Worm (Caenorhabditis elegans): ENCODE measurements around the gene Y17G9A.2.

ce11 chrIV:4861449-4861848, 5.4 kb upstream of the Y17G9A.2 start, which contains the start of the genes Y17G9A.4 and str-173:
- no peak for TF ChIP-seq ceh-90 (tag; optimal IDR thresholded peaks at IDR 0.05)
- no peak for TF ChIP-seq lir-3 (tag; optimal IDR thresholded peaks at IDR 0.05; ENCODE audit: poor library complexity)

Data from whole organism, L1 larva.